Worm (Caenorhabditis elegans) whole organism, L4 larva: ENCODE results near the gene col-109.
A peak's percentile ranks its signal among the peaks of the same experiment; 100 is the strongest.

Experiments
- D1046.2 ChIP-seq: fragments of 200-800 bp; sonication (Bioruptor generic); IDR thresholded peaks from 2 replicates; pipeline ENCODE4 v1.3.6; 2022; ENCODE audit warnings: missing genetic modification characterization, missing compliant biosample characterization
- T20F7.1 ChIP-seq: fragments of 200-800 bp; sonication (Bioruptor generic); optimal IDR thresholded peaks from 2 replicates; lab custom pipeline; 2018; ENCODE audit warnings: mild to moderate bottlenecking, missing genetic modification characterization, missing compliant biosample characterization
- ZK337.2 ChIP-seq: fragments of 200-800 bp; sonication (Bioruptor generic); IDR thresholded peaks from 2 replicates; pipeline ENCODE4 v1.3.6; 2022; ENCODE audit warnings: missing genetic modification reagents, missing genetic modification characterization, missing compliant biosample characterization
- ZK546.5 ChIP-seq, 2 experiments: sonication (generic microtip); optimal IDR thresholded peaks; 2 replicates each; lab custom pipeline; 2017; ENCODE audit warnings: missing biosample characterization in 2 of 2, missing genetic modification characterization in 2 of 2
- ama-1 ChIP-seq: fragments of 150-350 bp; optimal IDR thresholded peaks from 2 replicates; lab custom pipeline; 2014; ENCODE audit warnings: inconsistent platforms, mixed read lengths
- ceh-20 ChIP-seq: fragments of 200-800 bp; sonication (Bioruptor generic); IDR thresholded peaks from 2 replicates; pipeline ENCODE4 v1.3.6; 2022; ENCODE audit warnings: missing genetic modification reagents, missing genetic modification characterization, missing compliant biosample characterization
- ceh-28 ChIP-seq: fragments of 150-350 bp; optimal IDR thresholded peaks from 2 replicates; lab custom pipeline; 2014; ENCODE audit warnings: missing biosample characterization, missing genetic modification reagents, missing genetic modification characterization
- ceh-44 ChIP-seq: fragments of 200-800 bp; sonication (Bioruptor generic); IDR thresholded peaks from 2 replicates; pipeline ENCODE4 v1.3.6; 2022; ENCODE audit warnings: missing genetic modification reagents, missing genetic modification characterization, missing compliant biosample characterization
- cey-2 ChIP-seq: sonication (generic microtip); optimal IDR thresholded peaks from 3 replicates; lab custom pipeline; 2017; ENCODE audit warnings: missing genetic modification characterization, mild to moderate bottlenecking, missing compliant biosample characterization, antibody characterized with exemption, borderline replicate concordance; ENCODE audit not compliant: insufficient read depth
- ctbp-1 ChIP-seq: fragments of 200-800 bp; sonication (Bioruptor generic); IDR thresholded peaks from 2 replicates; pipeline ENCODE4 v1.3.6; 2022; ENCODE audit warnings: missing genetic modification reagents, missing genetic modification characterization, missing compliant biosample characterization
- daf-12 ChIP-seq: fragments of 150-350 bp; optimal IDR thresholded peaks from 2 replicates; lab custom pipeline; 2014; ENCODE audit warnings: missing biosample characterization, missing genetic modification reagents, missing genetic modification characterization
- daf-16 ChIP-seq, 3 experiments: sonication (generic microtip); optimal IDR thresholded peaks; 2 replicates each; lab custom pipeline; 2016 to 2017; ENCODE audit warnings: missing genetic modification characterization in 3 of 3, missing genetic modification reagents in 3 of 3, mild to moderate bottlenecking in 2 of 3, missing compliant biosample characterization in 2 of 3, missing biosample characterization in 1 of 3, moderate library complexity in 1 of 3
- dmd-6 ChIP-seq: fragments of 200-800 bp; sonication (Bioruptor generic); IDR thresholded peaks from 2 replicates; pipeline ENCODE4 v1.3.6; 2022; ENCODE audit warnings: missing genetic modification reagents, missing genetic modification characterization, missing compliant biosample characterization
- dpl-1 ChIP-seq: fragments of 150-350 bp; optimal IDR thresholded peaks from 2 replicates; lab custom pipeline; 2014; ENCODE audit warnings: missing biosample characterization, missing genetic modification reagents, missing genetic modification characterization
- egl-43 ChIP-seq: fragments of 200-800 bp; sonication (Bioruptor generic); IDR thresholded peaks from 2 replicates; pipeline ENCODE4 v1.3.6; 2022; ENCODE audit warnings: missing genetic modification reagents, missing genetic modification characterization, missing compliant biosample characterization
- hmg-1.1 ChIP-seq: fragments of 200-800 bp; sonication (Bioruptor generic); IDR thresholded peaks from 2 replicates; pipeline ENCODE4 v1.3.6; 2022; ENCODE audit warnings: missing genetic modification reagents, missing genetic modification characterization, missing compliant biosample characterization
- lin-1 ChIP-seq: fragments of 200-800 bp; sonication (Bioruptor generic); IDR thresholded peaks from 2 replicates; pipeline ENCODE4 v1.3.6; 2022; ENCODE audit warnings: missing genetic modification reagents, missing genetic modification characterization, missing compliant biosample characterization
- mdl-1 ChIP-seq, 2 experiments: fragments of 150-350 bp in 1 of 2; sonication (generic microtip) in 1 of 2; optimal IDR thresholded peaks; 2 replicates each; lab custom pipeline; 2014 to 2017; ENCODE audit warnings: missing biosample characterization in 2 of 2, missing genetic modification characterization in 2 of 2
- mes-2 ChIP-seq: sonication (generic microtip); optimal IDR thresholded peaks from 2 replicates; lab custom pipeline; 2016; ENCODE audit warnings: missing genotype, mild to moderate bottlenecking, missing genetic modification characterization, missing compliant biosample characterization; ENCODE audit not compliant: poor library complexity, severe bottlenecking
- mxl-2 ChIP-seq: fragments of 200-800 bp; sonication (Bioruptor generic); conservative IDR thresholded peaks from 2 replicates; pipeline ENCODE4 v1.3.6; 2022; ENCODE audit warnings: missing genetic modification reagents, missing genetic modification characterization, missing compliant biosample characterization
- mxl-3 ChIP-seq: fragments of 200-800 bp; sonication (Bioruptor generic); optimal IDR thresholded peaks from 2 replicates; lab custom pipeline; 2018; ENCODE audit warnings: mild to moderate bottlenecking, missing genetic modification characterization, missing compliant biosample characterization
- nhr-10 ChIP-seq: fragments of 150-350 bp; optimal IDR thresholded peaks from 2 replicates; lab custom pipeline; 2014; ENCODE audit warnings: missing biosample characterization, missing genetic modification characterization
- nhr-102 ChIP-seq: sonication (generic microtip); optimal IDR thresholded peaks from 2 replicates; lab custom pipeline; 2016; ENCODE audit warnings: mild to moderate bottlenecking, missing genetic modification characterization, moderate library complexity, missing compliant biosample characterization
- nhr-25 ChIP-seq: sonication (generic microtip); optimal IDR thresholded peaks from 2 replicates; lab custom pipeline; 2017; ENCODE audit warnings: missing genetic modification characterization, mild to moderate bottlenecking, missing compliant biosample characterization, antibody characterized with exemption, moderate library complexity, borderline replicate concordance; ENCODE audit not compliant: insufficient read depth
- nhr-28 ChIP-seq: fragments of 150-350 bp; optimal IDR thresholded peaks from 2 replicates; lab custom pipeline; 2014; ENCODE audit warnings: missing biosample characterization, missing genetic modification characterization
- nhr-42 ChIP-seq: fragments of 200-800 bp; sonication (Bioruptor generic); IDR thresholded peaks from 2 replicates; pipeline ENCODE4 v1.3.6; 2022; ENCODE audit warnings: missing genetic modification characterization, missing compliant biosample characterization
- nhr-48 ChIP-seq: sonication (generic microtip); optimal IDR thresholded peaks from 2 replicates; lab custom pipeline; 2016; ENCODE audit warnings: mild to moderate bottlenecking, missing genetic modification characterization, missing compliant biosample characterization
- nhr-76 ChIP-seq: fragments of 150-350 bp; optimal IDR thresholded peaks from 2 replicates; lab custom pipeline; 2014; ENCODE audit warnings: missing biosample characterization, missing genetic modification characterization
- pha-4 ChIP-seq, 2 experiments: fragments of 150-350 bp in 1 of 2; fragments of 200-800 bp in 1 of 2; sonication (Bioruptor generic) in 1 of 2; IDR thresholded peaks in 1 of 2; optimal IDR thresholded peaks in 1 of 2; 2 replicates each; pipeline versions ENCODE4 v1.3.6 to Lab custom; 2014 to 2022; ENCODE audit warnings: missing genetic modification characterization in 2 of 2, missing genetic modification reagents in 2 of 2, missing biosample characterization in 1 of 2, missing compliant biosample characterization in 1 of 2
- rbr-2 ChIP-seq: sonication (generic microtip); optimal IDR thresholded peaks from 2 replicates; lab custom pipeline; 2016; ENCODE audit warnings: missing genotype, missing genetic modification characterization, missing compliant biosample characterization
- saeg-2 ChIP-seq: fragments of 200-800 bp; sonication (Bioruptor generic); IDR thresholded peaks from 2 replicates; pipeline ENCODE4 v1.3.6; 2022; ENCODE audit warnings: missing genetic modification reagents, missing genetic modification characterization, missing compliant biosample characterization
- set-16 ChIP-seq: fragments of 200-800 bp; sonication (Bioruptor generic); IDR thresholded peaks from 2 replicates; pipeline ENCODE4 v1.3.6; 2022; ENCODE audit warnings: missing genetic modification reagents, missing genetic modification characterization, missing compliant biosample characterization
- spr-1 ChIP-seq: sonication (generic microtip); optimal IDR thresholded peaks from 2 replicates; lab custom pipeline; 2016; ENCODE audit warnings: mild to moderate bottlenecking, missing genetic modification characterization, missing compliant biosample characterization
- unc-130 ChIP-seq: sonication (generic microtip); optimal IDR thresholded peaks from 2 replicates; lab custom pipeline; 2016; ENCODE audit warnings: missing genetic modification reagents, missing genetic modification characterization, missing compliant biosample characterization
- unc-39 ChIP-seq: sonication (generic microtip); optimal IDR thresholded peaks from 2 replicates; lab custom pipeline; 2017; ENCODE audit warnings: missing biosample characterization, missing genetic modification characterization
- unc-62 ChIP-seq, 3 experiments: fragments of 150-350 bp in 1 of 3; sonication (generic microtip); optimal IDR thresholded peaks in 2 of 3; peaks in 1 of 3; 1 replicate in 1 of 3; 2 replicates in 2 of 3; lab custom pipeline; 2014 to 2017; ENCODE audit warnings: missing biosample characterization in 3 of 3, missing genetic modification characterization in 3 of 3, missing genetic modification reagents in 3 of 3, missing genotype in 1 of 3
- zag-1 ChIP-seq: fragments of 150-350 bp; optimal IDR thresholded peaks from 2 replicates; lab custom pipeline; 2014; ENCODE audit warnings: missing biosample characterization, missing genetic modification characterization
- zfp-3 ChIP-seq: fragments of 200-800 bp; sonication (Bioruptor generic); conservative IDR thresholded peaks from 2 replicates; pipeline ENCODE4 v1.3.6; 2022; ENCODE audit warnings: missing genetic modification reagents, missing genetic modification characterization, missing compliant biosample characterization
- zip-11 ChIP-seq: fragments of 200-800 bp; sonication (Bioruptor generic); IDR thresholded peaks from 2 replicates; pipeline ENCODE4 v1.3.6; 2022; ENCODE audit warnings: missing genetic modification characterization, missing compliant biosample characterization

Gene col-109

DNA sequence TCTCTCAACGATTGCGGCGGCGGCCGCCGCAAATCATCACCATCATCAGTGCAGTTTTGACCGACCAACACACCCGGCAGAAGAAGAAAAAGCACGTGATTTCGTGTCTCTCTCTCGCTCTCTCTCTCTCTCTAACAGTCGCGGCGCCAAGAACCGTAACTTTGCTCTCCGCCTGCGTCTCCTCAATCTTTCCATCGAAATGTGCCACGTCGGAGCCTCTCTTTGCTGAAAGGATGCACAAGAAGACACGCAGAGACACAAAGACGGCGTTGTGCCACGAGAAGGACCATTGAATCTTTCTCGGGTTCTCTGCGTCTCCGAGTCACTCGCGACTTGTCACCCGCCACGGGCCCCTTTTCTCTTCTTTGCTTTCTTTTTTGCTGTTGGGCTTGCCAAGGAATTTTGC, 37.8 kb upstream of the col-109 start (continued):
- peak; percentile 64 for TF ChIP-seq rbr-2 (tag; lab: Kevin White, UChicago)
- TF ChIP-seq ceh-44 (GFP tag; lab: Robert Waterston, UW) = no peak
- TF ChIP-seq saeg-2 (GFP tag; lab: Robert Waterston, UW) = no peak
- TF ChIP-seq hmg-1.1 (GFP tag; lab: Robert Waterston, UW) = peak; percentile 74; the same call in 1 of the 2 replicates
- peak in 1 of 2 experiments; percentile 68 for TF ChIP-seq unc-62 (GFP tag; optimal IDR thresholded peaks at IDR 0.05 in 1 of 2; lab: Kevin White, UChicago)
- TF ChIP-seq unc-62 (tag; optimal IDR thresholded peaks at IDR 0.05; lab: Kevin White, UChicago) = no peak
- peak; percentile 2 for TF ChIP-seq nhr-102
- peak; percentile 61 for TF ChIP-seq nhr-48 (tag; lab: Kevin White, UChicago)
- TF ChIP-seq mxl-3 (GFP tag; lab: Kevin White, UChicago) = peak; percentile 68
- no peak for TF ChIP-seq T20F7.1 (GFP tag; lab: Kevin White, UChicago)
- no peak for TF ChIP-seq nhr-10 (tag; lab: Kevin White, UChicago)
- TF ChIP-seq dpl-1 (GFP tag; lab: Kevin White, UChicago) = peak; percentile 37
- peak in 1 of 2 experiments; percentile 54 for TF ChIP-seq daf-16 (GFP tag; optimal IDR thresholded peaks at IDR 0.05; lab: Kevin White, UChicago)
- TF ChIP-seq daf-16 (tag; optimal IDR thresholded peaks at IDR 0.05; lab: Kevin White, UChicago) = peak; percentile 77
- peak; percentile 41; the same call in 1 of the 2 replicates for TF ChIP-seq ceh-20 (GFP tag; lab: Robert Waterston, UW)
- peak; percentile 83 to 94 for TF ChIP-seq mdl-1 (tag; optimal IDR thresholded peaks at IDR 0.05; lab: Kevin White, UChicago)
- TF ChIP-seq daf-12 = no peak
- TF ChIP-seq cey-2 (tag; lab: Kevin White, UChicago) = no peak
- no peak for TF ChIP-seq egl-43 (GFP tag; lab: Robert Waterston, UW)
- no peak for TF ChIP-seq zag-1

DNA sequence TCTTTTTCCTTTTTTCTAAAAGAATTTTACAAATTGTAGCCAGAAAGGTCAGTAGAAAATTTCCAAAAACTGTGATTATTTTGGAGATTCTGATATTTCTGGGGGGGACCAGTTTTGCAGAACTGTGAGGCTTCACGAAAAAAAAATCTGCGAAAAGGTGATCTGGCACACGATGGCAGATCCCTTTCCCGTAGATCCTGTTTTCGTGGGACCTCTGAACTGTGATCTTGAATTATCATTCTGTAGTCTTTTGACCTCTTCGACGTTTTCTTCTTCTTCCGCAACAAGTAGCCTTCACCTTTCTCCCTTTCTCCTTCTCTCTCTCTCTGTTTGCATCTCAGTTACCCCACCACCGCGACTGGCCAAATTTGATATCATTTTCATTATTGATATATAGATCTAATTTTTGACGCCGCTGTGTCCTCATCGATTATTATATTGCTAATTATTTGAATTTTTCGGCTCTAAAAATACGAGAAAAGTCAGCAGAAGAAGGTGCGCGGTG, 33.9 kb upstream of the col-109 start:
- no peak for TF ChIP-seq zip-11 (GFP tag; lab: Robert Waterston, UW)
- TF ChIP-seq ctbp-1 (GFP tag; lab: Robert Waterston, UW) = no peak
- peak; percentile 7 for TF ChIP-seq nhr-25
- no peak for TF ChIP-seq daf-12
- TF ChIP-seq spr-1 (tag; lab: Kevin White, UChicago) = no peak
- no peak for TF ChIP-seq zfp-3 (GFP tag; lab: Robert Waterston, UW)
- no peak for TF ChIP-seq ama-1 (lab: Kevin White, UChicago)
- peak; percentile 28 for TF ChIP-seq mes-2
- TF ChIP-seq mxl-2 (GFP tag; lab: Robert Waterston, UW) = no peak
- TF ChIP-seq nhr-10 (tag; lab: Kevin White, UChicago) = no peak
- TF ChIP-seq ZK546.5 (tag; optimal IDR thresholded peaks at IDR 0.05; lab: Kevin White, UChicago) = no peak
- no peak for TF ChIP-seq nhr-76
- TF ChIP-seq D1046.2 (GFP tag; lab: Robert Waterston, UW) = no peak
- no peak for TF ChIP-seq nhr-42 (GFP tag; lab: Robert Waterston, UW)
- no peak for TF ChIP-seq ZK337.2 (GFP tag; lab: Robert Waterston, UW)
- no peak for TF ChIP-seq saeg-2 (GFP tag; lab: Robert Waterston, UW)
- TF ChIP-seq unc-39 = no peak
- peak; percentile 39 for TF ChIP-seq nhr-28 (tag; lab: Kevin White, UChicago)
- 0 out of 2 replicates have a peak, but pooled peaks have one; percentile 17 for TF ChIP-seq dmd-6
- TF ChIP-seq, all 104 proteins: peak for 4

- peak; percentile 25 for TF ChIP-seq ceh-28 (tag; lab: Kevin White, UChicago)
- TF ChIP-seq lin-1 (GFP tag; lab: Robert Waterston, UW) = no peak
- no peak for TF ChIP-seq pha-4 (GFP tag; IDR thresholded peaks at IDR 0.05; lab: Robert Waterston, UW)
- TF ChIP-seq pha-4 (tag; optimal IDR thresholded peaks at IDR 0.05; lab: Kevin White, UChicago) = no peak
- TF ChIP-seq daf-16 (GFP tag; optimal IDR thresholded peaks at IDR 0.05; lab: Kevin White, UChicago) = no peak
- TF ChIP-seq daf-16 (tag; optimal IDR thresholded peaks at IDR 0.05; lab: Kevin White, UChicago) = no peak
- TF ChIP-seq unc-130 (GFP tag; lab: Kevin White, UChicago) = no peak
- TF ChIP-seq mxl-2 (GFP tag; lab: Robert Waterston, UW) = no peak
- peak; percentile 87 for TF ChIP-seq set-16 (GFP tag; lab: Robert Waterston, UW)
Observed at ce11 chrIV:1847912-1848311, 27.9 kb upstream of the col-109 start, which contains the start of gene egl-4. Gene egl-4 (plus strand): TSS chrIV:1848071.
